Worm (Caenorhabditis elegans) whole organism, mixed stage, embryonic: ENCODE measurements around the gene vav-1.

Source experiments
- M03D4.4 ChIP-seq: sonication (generic microtip); optimal IDR thresholded peaks from 2 replicates; lab custom pipeline; 2017; ENCODE audit warnings: mild to moderate bottlenecking, missing genetic modification characterization, missing compliant biosample characterization
- ceh-39 ChIP-seq: fragments of 150-350 bp; optimal IDR thresholded peaks from 2 replicates; lab custom pipeline; 2014; ENCODE audit warnings: missing biosample characterization, missing genetic modification characterization
- ceh-43 ChIP-seq: fragments of 200-800 bp; sonication (Bioruptor generic); optimal IDR thresholded peaks from 2 replicates; lab custom pipeline; 2018; ENCODE audit warnings: mild to moderate bottlenecking, missing genetic modification characterization, moderate library complexity, missing compliant biosample characterization
- ceh-83 ChIP-seq: fragments of 200-800 bp; sonication (Bioruptor generic); optimal IDR thresholded peaks from 2 replicates; lab custom pipeline; 2018; ENCODE audit warnings: mild to moderate bottlenecking, missing genetic modification characterization, missing compliant biosample characterization
- ces-1 ChIP-seq: fragments of 150-350 bp; optimal IDR thresholded peaks from 2 replicates; lab custom pipeline; 2014; ENCODE audit warnings: missing biosample characterization, missing genetic modification reagents, missing genetic modification characterization
- cnd-1 ChIP-seq: fragments of 200-800 bp; sonication (Bioruptor generic); optimal IDR thresholded peaks from 2 replicates; lab custom pipeline; 2018; ENCODE audit warnings: mild to moderate bottlenecking, missing genetic modification characterization, missing compliant biosample characterization
- drap-1 ChIP-seq: fragments of 200-800 bp; sonication (Bioruptor generic); optimal IDR thresholded peaks from 3 replicates; lab custom pipeline; 2018; ENCODE audit warnings: mild to moderate bottlenecking, missing genetic modification characterization, missing compliant biosample characterization
- elt-1 ChIP-seq: sonication (generic microtip); optimal IDR thresholded peaks from 2 replicates; lab custom pipeline; 2017; ENCODE audit warnings: missing genetic modification characterization, mild to moderate bottlenecking, missing compliant biosample characterization, antibody characterized with exemption, moderate library complexity, borderline replicate concordance; ENCODE audit not compliant: insufficient read depth
- elt-3 ChIP-seq: fragments of 150-350 bp; optimal IDR thresholded peaks from 2 replicates; lab custom pipeline; 2014; ENCODE audit warnings: missing biosample characterization, missing genetic modification characterization
- ham-2 ChIP-seq: fragments of 200-800 bp; sonication (Bioruptor generic); optimal IDR thresholded peaks from 2 replicates; lab custom pipeline; 2018; ENCODE audit warnings: mild to moderate bottlenecking, missing genetic modification characterization, missing compliant biosample characterization
- hlh-1 ChIP-seq: fragments of 150-350 bp; optimal IDR thresholded peaks from 2 replicates; lab custom pipeline; 2014; ENCODE audit warnings: missing biosample characterization, missing genetic modification reagents, missing genetic modification characterization
- lin-32 ChIP-seq: fragments of 200-800 bp; sonication (Bioruptor generic); optimal IDR thresholded peaks from 2 replicates; lab custom pipeline; 2018; ENCODE audit warnings: mild to moderate bottlenecking, missing genetic modification characterization, missing compliant biosample characterization
- lsy-2 ChIP-seq: fragments of 150-350 bp; optimal IDR thresholded peaks from 2 replicates; lab custom pipeline; 2014; ENCODE audit warnings: missing biosample characterization, missing genetic modification characterization
- mab-5 ChIP-seq: fragments of 150-350 bp; optimal IDR thresholded peaks from 2 replicates; lab custom pipeline; 2014; ENCODE audit warnings: missing biosample characterization, missing genetic modification characterization
- mep-1 ChIP-seq: fragments of 150-350 bp; optimal IDR thresholded peaks from 2 replicates; lab custom pipeline; 2017; ENCODE audit warnings: missing biosample characterization, missing genetic modification reagents, missing genetic modification characterization, inconsistent platforms
- mls-2 ChIP-seq: sonication (generic microtip); optimal IDR thresholded peaks from 2 replicates; lab custom pipeline; 2016; ENCODE audit warnings: mild to moderate bottlenecking, missing genetic modification characterization, moderate library complexity, missing compliant biosample characterization
- nhr-12 ChIP-seq: fragments of 150-350 bp; optimal IDR thresholded peaks from 2 replicates; lab custom pipeline; 2014; ENCODE audit warnings: missing biosample characterization, missing genetic modification characterization
- nhr-2 ChIP-seq: fragments of 150-350 bp; optimal IDR thresholded peaks from 2 replicates; lab custom pipeline; 2014; ENCODE audit warnings: missing biosample characterization, missing genetic modification characterization
- nhr-28 ChIP-seq: fragments of 150-350 bp; optimal IDR thresholded peaks from 2 replicates; lab custom pipeline; 2014; ENCODE audit warnings: missing biosample characterization, missing genetic modification characterization
- nhr-76 ChIP-seq: sonication (generic microtip); optimal IDR thresholded peaks from 2 replicates; lab custom pipeline; 2017; ENCODE audit warnings: missing biosample characterization, missing genetic modification characterization
- pha-4 ChIP-seq: fragments of 150-350 bp; optimal IDR thresholded peaks from 2 replicates; lab custom pipeline; 2018; ENCODE audit warnings: missing biosample characterization, missing genetic modification reagents, missing genetic modification characterization
- sem-2 ChIP-seq: fragments of 200-800 bp; sonication (Bioruptor generic); optimal IDR thresholded peaks from 2 replicates; lab custom pipeline; 2018; ENCODE audit warnings: mild to moderate bottlenecking, missing genetic modification characterization, missing compliant biosample characterization
- sptf-1 ChIP-seq: sonication (generic microtip); optimal IDR thresholded peaks from 2 replicates; lab custom pipeline; 2017; ENCODE audit warnings: mild to moderate bottlenecking, missing genetic modification characterization, moderate library complexity, missing compliant biosample characterization
- tbx-8 ChIP-seq: fragments of 200-800 bp; sonication (Bioruptor generic); optimal IDR thresholded peaks from 2 replicates; lab custom pipeline; 2018; ENCODE audit warnings: mild to moderate bottlenecking, missing genetic modification characterization, moderate library complexity, missing compliant biosample characterization
- unc-120 ChIP-seq: sonication (generic microtip); optimal IDR thresholded peaks from 2 replicates; lab custom pipeline; 2017; ENCODE audit warnings: missing genetic modification characterization, missing compliant biosample characterization; ENCODE audit not compliant: poor library complexity, severe bottlenecking
- unc-39 ChIP-seq: fragments of 150-350 bp; optimal IDR thresholded peaks from 2 replicates; lab custom pipeline; 2014; ENCODE audit warnings: missing biosample characterization, missing genetic modification characterization
- unc-62 ChIP-seq: fragments of 150-350 bp; optimal IDR thresholded peaks from 2 replicates; lab custom pipeline; 2014; ENCODE audit warnings: missing biosample characterization, missing genetic modification reagents, missing genetic modification characterization
- zip-8 ChIP-seq: fragments of 150-350 bp; optimal IDR thresholded peaks from 2 replicates; lab custom pipeline; 2014; ENCODE audit warnings: missing biosample characterization, missing genetic modification characterization
- ztf-11 ChIP-seq: fragments of 150-350 bp; optimal IDR thresholded peaks from 2 replicates; lab custom pipeline; 2014; ENCODE audit warnings: missing biosample characterization, missing genetic modification characterization

The vav-1 gene

DNA sequence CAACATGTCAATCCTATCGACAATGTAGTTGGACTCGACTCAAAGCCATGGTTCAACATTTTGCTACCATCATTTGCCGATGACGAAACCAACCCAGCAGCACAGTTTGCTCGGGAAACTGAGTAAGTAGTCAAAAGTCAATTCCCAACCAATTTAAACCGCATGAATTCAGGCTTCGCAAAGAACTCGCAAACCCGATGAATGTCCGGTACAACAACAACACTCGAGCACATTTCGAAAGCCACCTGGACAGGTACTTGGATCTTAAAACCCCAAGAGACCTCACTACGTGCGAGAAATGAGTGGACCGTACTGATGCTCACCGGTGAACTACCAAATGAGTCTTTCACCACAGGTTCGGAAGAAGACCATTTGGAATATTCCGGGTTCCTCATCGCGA lies 37.9 kb downstream of the vav-1 start:
- no peak for TF ChIP-seq mep-1 (tag; lab: Kevin White, UChicago)
- no peak for TF ChIP-seq tbx-8 (GFP tag; lab: Kevin White, UChicago)
- TF ChIP-seq elt-1 (tag; lab: Kevin White, UChicago) = no peak
- TF ChIP-seq ham-2 = no peak
- no peak for TF ChIP-seq lsy-2 (tag; lab: Kevin White, UChicago)
- TF ChIP-seq ceh-43 (GFP tag; lab: Kevin White, UChicago) = no peak
- no peak for TF ChIP-seq unc-120
- no peak for TF ChIP-seq unc-39 (tag; lab: Kevin White, UChicago)
- TF ChIP-seq nhr-28 (tag; lab: Kevin White, UChicago) = no peak
- no peak for TF ChIP-seq drap-1 (GFP tag; lab: Kevin White, UChicago)
- TF ChIP-seq nhr-2 = no peak
- TF ChIP-seq lin-32 (GFP tag; lab: Kevin White, UChicago) = no peak
- TF ChIP-seq ces-1 = no peak
- TF ChIP-seq mls-2 = no peak

- TF ChIP-seq nhr-2 (no peak), elt-3 (no peak), mls-2 (no peak), ceh-83 (GFP tag; lab: Kevin White, UChicago) (no peak), unc-120 (peak; percentile 23), drap-1 (GFP tag; lab: Kevin White, UChicago) (no peak), nhr-28 (tag; lab: Kevin White, UChicago) (no peak), sem-2 (GFP tag; lab: Kevin White, UChicago) (no peak)
- TF ChIP-seq, all 35 proteins: peak for 1
These were observed 40.0 kb downstream of the vav-1 start, which contains the start of gene Y81B9A.1 for ce11 chrX:9191795-9192494. Gene Y81B9A.1 (plus strand): TSS chrX:9192444.

DNA sequence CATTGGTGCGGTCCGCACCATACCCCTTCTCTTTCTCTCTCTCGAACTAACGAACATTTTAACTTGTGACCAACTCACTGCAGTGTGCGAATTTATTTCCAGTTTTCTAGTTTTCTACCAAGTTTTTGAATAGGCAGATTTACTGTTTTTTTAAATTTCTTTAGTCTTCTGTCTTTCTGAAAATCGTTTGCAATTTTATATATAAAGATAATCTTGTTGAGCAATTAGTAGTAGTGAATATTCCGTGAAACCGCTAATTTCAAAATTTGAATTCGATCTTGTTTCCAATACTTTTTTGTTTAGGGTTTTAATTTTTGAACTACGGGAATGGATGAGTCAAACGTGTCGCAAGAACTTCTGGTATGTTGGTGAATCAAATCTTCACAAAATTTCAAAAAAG lies 48.1 kb downstream of the vav-1 start, which contains the start of gene Y81B9A.2:
Y81B9A.2 (plus strand) TSS at position 301 of the 400 bp plus-strand sequence.
- TF ChIP-seq sem-2 (GFP tag; lab: Kevin White, UChicago) (no peak), unc-62 (no peak), mls-2 (no peak), hlh-1 (tag; lab: Kevin White, UChicago) (no peak), tbx-8 (GFP tag; lab: Kevin White, UChicago) (no peak), cnd-1 (no peak), zip-8 (no peak), mab-5 (tag; lab: Kevin White, UChicago) (no peak), nhr-12 (tag; lab: Kevin White, UChicago) (no peak)

- no peak for TF ChIP-seq pha-4 (tag; lab: Kevin White, UChicago)
- TF ChIP-seq ztf-11 (tag; lab: Kevin White, UChicago) = no peak
- TF ChIP-seq drap-1 (GFP tag; lab: Kevin White, UChicago) = no peak
- TF ChIP-seq tbx-8 (GFP tag; lab: Kevin White, UChicago) = no peak
- no peak for TF ChIP-seq sptf-1 (tag; lab: Kevin White, UChicago)
- TF ChIP-seq ceh-39 = no peak
These were observed 49.8 kb downstream of the vav-1 start, which contains the start of gene Y81B9A.3 for ce11 chrX:9182140-9182539. Gene Y81B9A.3 (plus strand): TSS chrX:9182440.

DNA sequence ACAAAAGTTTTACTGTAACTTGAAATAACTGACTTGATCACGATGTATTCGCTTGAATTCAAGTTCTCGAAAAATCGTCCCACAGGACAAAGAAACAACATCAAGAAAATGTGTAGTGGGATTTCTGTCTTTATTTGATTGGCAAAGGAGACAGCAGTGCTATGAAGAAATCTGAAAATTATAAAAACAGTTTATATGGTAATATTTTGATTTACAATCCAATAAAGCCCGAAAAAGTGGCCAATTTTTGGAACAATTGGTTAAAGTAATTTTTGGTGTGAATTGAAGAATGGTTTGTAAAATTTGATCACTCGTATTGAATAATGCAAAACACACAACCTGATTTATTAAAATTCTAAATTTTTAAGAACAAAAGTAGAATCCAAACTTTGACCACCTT lies 51.1 kb downstream of the vav-1 start, which contains the start of gene Y81B9A.4:
Y81B9A.4 (minus strand) TSS at position 101 of the 400 bp plus-strand sequence.
- no peak for TF ChIP-seq nhr-2
- TF ChIP-seq elt-3 = no peak
- TF ChIP-seq unc-120 = no peak
- TF ChIP-seq nhr-76 = no peak
- TF ChIP-seq unc-62 = no peak
- TF ChIP-seq lsy-2 (tag; lab: Kevin White, UChicago) = no peak
- no peak for TF ChIP-seq cnd-1
- no peak for TF ChIP-seq drap-1 (GFP tag; lab: Kevin White, UChicago)
- TF ChIP-seq ces-1 = no peak
- TF ChIP-seq zip-8 = no peak
- TF ChIP-seq nhr-28 (tag; lab: Kevin White, UChicago) = no peak
- no peak for TF ChIP-seq sem-2 (GFP tag; lab: Kevin White, UChicago)
- no peak for TF ChIP-seq M03D4.4 (tag; lab: Kevin White, UChicago)
- TF ChIP-seq hlh-1 (tag; lab: Kevin White, UChicago) = no peak
- no peak for TF ChIP-seq ceh-39
- TF ChIP-seq, all 35 proteins: peak for 0
